Worm (Caenorhabditis elegans) whole organism, young adult: ENCODE measurements around the gene fbxb-38.

ENCODE experiments used
- T07F8.4 ChIP-seq: sonication (generic microtip); optimal IDR thresholded peaks from 2 replicates; lab custom pipeline; 2016; ENCODE audit warnings: mild to moderate bottlenecking, missing genetic modification characterization, moderate library complexity, missing compliant biosample characterization
- ama-1 ChIP-seq, 3 experiments: fragments of 150-350 bp in 1 of 3; sonication (generic microtip) in 2 of 3; optimal IDR thresholded peaks; 2 replicates each; lab custom pipeline; 2014 to 2018; ENCODE audit warnings: missing biosample characterization in 2 of 3, missing genetic modification characterization in 2 of 3, missing genetic modification reagents in 2 of 3
- attf-5 ChIP-seq: fragments of 200-800 bp; sonication (Bioruptor generic); optimal IDR thresholded peaks from 2 replicates; lab custom pipeline; 2018; ENCODE audit warnings: mild to moderate bottlenecking, missing genetic modification characterization, missing compliant biosample characterization
- efl-1 ChIP-seq: fragments of 150-350 bp; optimal IDR thresholded peaks from 2 replicates; lab custom pipeline; 2014; ENCODE audit warnings: missing biosample characterization, missing genetic modification reagents, missing genetic modification characterization
- gei-17 ChIP-seq: fragments of 200-800 bp; sonication (Bioruptor generic); optimal IDR thresholded peaks from 2 replicates; lab custom pipeline; 2018; ENCODE audit warnings: mild to moderate bottlenecking, missing genetic modification characterization, missing compliant biosample characterization
- lin-40 ChIP-seq: sonication (generic microtip); optimal IDR thresholded peaks from 2 replicates; lab custom pipeline; 2016; ENCODE audit warnings: missing genetic modification characterization, mild to moderate bottlenecking, missing compliant biosample characterization, missing genotype, missing genetic modification reagents
- mxl-1 ChIP-seq: sonication (generic microtip); optimal IDR thresholded peaks from 2 replicates; lab custom pipeline; 2016; ENCODE audit warnings: missing genetic modification characterization, missing compliant biosample characterization
- nfya-1 ChIP-seq: sonication (generic microtip); optimal IDR thresholded peaks from 2 replicates; lab custom pipeline; 2017; ENCODE audit warnings: antibody characterized with exemption, missing compliant biosample characterization, missing genetic modification characterization, borderline replicate concordance; ENCODE audit not compliant: insufficient read depth
- unc-62 ChIP-seq: fragments of 150-350 bp; optimal IDR thresholded peaks from 2 replicates; lab custom pipeline; 2014; ENCODE audit warnings: missing biosample characterization, missing genetic modification reagents, missing genetic modification characterization

DNA sequence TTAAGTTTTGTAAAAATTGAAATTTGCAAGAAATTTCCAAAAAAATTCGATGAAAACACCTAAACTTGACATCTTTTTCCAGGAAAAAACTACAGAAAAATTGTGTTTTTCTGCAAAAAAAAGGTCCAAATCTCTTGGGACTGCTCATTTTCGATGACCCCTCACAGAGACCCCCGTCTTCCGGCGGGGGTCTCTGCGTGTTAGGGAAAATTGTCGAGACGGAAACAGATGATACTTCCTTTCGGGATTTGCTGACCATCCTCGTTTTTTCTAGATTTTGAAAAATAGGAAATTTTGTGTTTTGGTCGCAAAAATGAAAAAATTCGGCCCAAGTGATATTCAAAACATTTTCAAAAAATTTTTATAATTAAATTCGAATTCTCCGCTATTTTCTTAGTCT, 22.8 kb upstream of the fbxb-38 start:
- TF ChIP-seq unc-62 (GFP tag; lab: Kevin White, UChicago) (no peak), attf-5 (no peak), mxl-1 (tag; lab: Kevin White, UChicago) (no peak), gei-17 (GFP tag; lab: Kevin White, UChicago) (no peak), T07F8.4 (tag; lab: Kevin White, UChicago) (no peak), lin-40 (tag; lab: Kevin White, UChicago) (no peak), nfya-1 (tag; lab: Kevin White, UChicago) (no peak), ama-1 (optimal IDR thresholded peaks at IDR 0.05; lab: Kevin White, UChicago) (no peak), ama-1 (GFP tag; optimal IDR thresholded peaks at IDR 0.05; lab: Kevin White, UChicago) (no peak), efl-1 (GFP tag; lab: Kevin White, UChicago) (no peak)
